Fruit fly (Drosophila melanogaster): ENCODE data around the gene AdamTS-B.
A peak's percentile ranks its signal among the peaks of the same experiment; 100 is the strongest.

The AdamTS-B gene

dm6 chrX:5665902-5666301, 32.5 kb upstream of the AdamTS-B start, which contains the start of the genes Sirt4 and CG4119:
Gene Sirt4, minus strand, starts transcription at chrX:5665940.
Gene CG4119, plus strand, starts transcription at chrX:5666052.
- TF ChIP-seq EcR (GFP tag; optimal IDR thresholded peaks at IDR 0.05) (peak; percentile 25), CG10348 (GFP tag; IDR thresholded peaks at IDR 0.05) (no peak), CG4496 (GFP tag; IDR thresholded peaks at IDR 0.05) (0 out of 3 replicates have a peak, but pooled peaks have one; percentile 23)

dm6 chrX:5671537-5672029, 26.8 kb upstream of the AdamTS-B start, which contains the start of gene Rab18:
Gene Rab18, minus strand, starts transcription at chrX:5671812.
- TF ChIP-seq CG34367 (tag; optimal IDR thresholded peaks at IDR 0.05) (no peak), CG14655 (GFP tag; optimal IDR thresholded peaks at IDR 0.05) (no peak), D1 (tag; optimal IDR thresholded peaks at IDR 0.05) (no peak), CG13204 (GFP tag; optimal IDR thresholded peaks at IDR 0.05) (no peak), Pif1B (GFP tag; optimal IDR thresholded peaks at IDR 0.05) (no peak), CG8301 (tag; optimal IDR thresholded peaks at IDR 0.05) (no peak), CG15710 (tag; optimal IDR thresholded peaks at IDR 0.05) (no peak), CG9948 (tag; optimal IDR thresholded peaks at IDR 0.05) (no peak), CG4496 (GFP tag; IDR thresholded peaks at IDR 0.05) (peak; percentile 61; the same call in 2 of the 3 replicates), CG12605 (GFP tag; IDR thresholded peaks at IDR 0.05) (no peak), fd96Ca (GFP tag; IDR thresholded peaks at IDR 0.05) (peak; percentile 18; the same call in 1 of the 3 replicates), gl (tag; optimal IDR thresholded peaks at IDR 0.05) (peak; percentile 53), Snoo (tag; optimal IDR thresholded peaks at IDR 0.05) (no peak)

dm6 chrX:5672243-5673051, 25.9 kb upstream of the AdamTS-B start, which contains the start of gene RpL35:
Gene RpL35, plus strand, starts transcription at chrX:5672401.
- TF ChIP-seq rn (GFP tag; IDR thresholded peaks at IDR 0.05) (no peak), CG34367 (tag; optimal IDR thresholded peaks at IDR 0.05) (peak; percentile 7), CG13204 (GFP tag; optimal IDR thresholded peaks at IDR 0.05) (no peak), CG8301 (tag; optimal IDR thresholded peaks at IDR 0.05) (peak; percentile 8), CG10348 (GFP tag; IDR thresholded peaks at IDR 0.05) (no peak), EcR (GFP tag; optimal IDR thresholded peaks at IDR 0.05) (no peak), CG8159 (tag; optimal IDR thresholded peaks at IDR 0.05) (peak; percentile 24), Ets98B (GFP tag; IDR thresholded peaks at IDR 0.05) (no peak), CG14655 (GFP tag; optimal IDR thresholded peaks at IDR 0.05) (no peak), CG4496 (GFP tag; IDR thresholded peaks at IDR 0.05) (peak; percentile 51; the same call in 2 of the 3 replicates), CG12605 (GFP tag; IDR thresholded peaks at IDR 0.05) (no peak), gl (tag; optimal IDR thresholded peaks at IDR 0.05) (peak; percentile 31), CG17806 (tag; optimal IDR thresholded peaks at IDR 0.05) (no peak), Pif1A (GFP tag; optimal IDR thresholded peaks at IDR 0.05) (no peak), Pif1B (GFP tag; optimal IDR thresholded peaks at IDR 0.05) (no peak), D1 (tag; optimal IDR thresholded peaks at IDR 0.05) (no peak), CG9948 (tag; optimal IDR thresholded peaks at IDR 0.05) (no peak), Snoo (tag; optimal IDR thresholded peaks at IDR 0.05) (peak; percentile 31), fd96Ca (GFP tag; IDR thresholded peaks at IDR 0.05) (no peak), CG15710 (tag; optimal IDR thresholded peaks at IDR 0.05) (no peak), CG32121 (GFP tag; IDR thresholded peaks at IDR 0.05) (no peak)

dm6 chrX:5676855-5677254, 21.5 kb upstream of the AdamTS-B start:
- TF ChIP-seq D1 (tag; optimal IDR thresholded peaks at IDR 0.05) (no peak), CG8159 (tag; optimal IDR thresholded peaks at IDR 0.05) (no peak), CG4496 (GFP tag; IDR thresholded peaks at IDR 0.05) (no peak)

dm6 chrX:5677400-5678177, 20.8 kb upstream of the AdamTS-B start:
- TF ChIP-seq CG4496 (GFP tag; IDR thresholded peaks at IDR 0.05) = 0 out of 3 replicates have a peak, but pooled peaks have one; percentile 28
- no peak for TF ChIP-seq CG14655 (GFP tag; optimal IDR thresholded peaks at IDR 0.05)
- no peak for TF ChIP-seq CG12605 (GFP tag; IDR thresholded peaks at IDR 0.05)
- peak; percentile 40 for TF ChIP-seq Pif1B (GFP tag; optimal IDR thresholded peaks at IDR 0.05)
- TF ChIP-seq CG8301 (tag; optimal IDR thresholded peaks at IDR 0.05) = no peak
- TF ChIP-seq CG15710 (tag; optimal IDR thresholded peaks at IDR 0.05) = no peak
- TF ChIP-seq CG13204 (GFP tag; optimal IDR thresholded peaks at IDR 0.05) = peak; percentile 16
- TF ChIP-seq Pif1A (GFP tag; optimal IDR thresholded peaks at IDR 0.05) = peak; percentile 36
- TF ChIP-seq CG10348 (GFP tag; IDR thresholded peaks at IDR 0.05) = no peak
- TF ChIP-seq CG32121 (GFP tag; IDR thresholded peaks at IDR 0.05) = no peak
- TF ChIP-seq CG9948 (tag; optimal IDR thresholded peaks at IDR 0.05) = no peak
- no peak for TF ChIP-seq rn (GFP tag; IDR thresholded peaks at IDR 0.05)
- TF ChIP-seq D1 (tag; optimal IDR thresholded peaks at IDR 0.05) = no peak
- no peak for TF ChIP-seq EcR (GFP tag; optimal IDR thresholded peaks at IDR 0.05)
- TF ChIP-seq CG17806 (tag; optimal IDR thresholded peaks at IDR 0.05) = no peak
- no peak for TF ChIP-seq Ets98B (GFP tag; IDR thresholded peaks at IDR 0.05)
- peak; percentile 16 for TF ChIP-seq Snoo (tag; optimal IDR thresholded peaks at IDR 0.05)
- no peak for TF ChIP-seq fd96Ca (GFP tag; IDR thresholded peaks at IDR 0.05)
- no peak for TF ChIP-seq CG8159 (tag; optimal IDR thresholded peaks at IDR 0.05)
- peak; percentile 48 for TF ChIP-seq gl (tag; optimal IDR thresholded peaks at IDR 0.05)
- TF ChIP-seq CG34367 (tag; optimal IDR thresholded peaks at IDR 0.05) = no peak

Measured in whole organism, pupa.